Fruit fly (Drosophila melanogaster) whole organism, embryonic: Measurements from ENCODE around the gene unc-119.

Source experiments
- CG7271 ChIP-seq: fragments of 200-800 bp; sonication (Bioruptor generic); optimal IDR thresholded peaks from 2 replicates; lab custom pipeline; 2018; ENCODE audit warnings: missing biosample characterization, mild to moderate bottlenecking, missing genetic modification characterization, moderate library complexity
- CG9727 ChIP-seq: fragments of 200-800 bp; sonication (Bioruptor generic); optimal IDR thresholded peaks from 3 replicates; lab custom pipeline; 2017; ENCODE audit warnings: missing biosample characterization, mild to moderate bottlenecking, missing genetic modification characterization
- Dll ChIP-seq: fragments of 200-800 bp; sonication (Bioruptor generic); IDR thresholded peaks from 4 replicates; pipeline ENCODE4 v1.3.6; 2022; ENCODE audit warnings: missing biosample characterization, missing genetic modification characterization; ENCODE audit not compliant: partially characterized antibody
- PHDP ChIP-seq: fragments of 200-800 bp; sonication (Bioruptor generic); optimal IDR thresholded peaks from 3 replicates; lab custom pipeline; 2018; ENCODE audit warnings: missing biosample characterization, mild to moderate bottlenecking, missing genetic modification characterization, moderate library complexity
- fu2 ChIP-seq: fragments of 200-800 bp; sonication (Bioruptor generic); optimal IDR thresholded peaks from 2 replicates; lab custom pipeline; 2016; ENCODE audit warnings: missing biosample characterization, missing genetic modification characterization
- pros ChIP-seq: fragments of 200-800 bp; sonication (Bioruptor generic); optimal IDR thresholded peaks from 3 replicates; lab custom pipeline; 2019; ENCODE audit warnings: missing biosample characterization, mild to moderate bottlenecking, missing genetic modification characterization, moderate library complexity
- sna ChIP-seq: fragments of 200-800 bp; sonication (Bioruptor generic); IDR thresholded peaks from 2 replicates; pipeline ENCODE4 v1.3.6; 2022; ENCODE audit warnings: missing biosample characterization, missing genetic modification characterization; ENCODE audit not compliant: partially characterized antibody

DNA sequence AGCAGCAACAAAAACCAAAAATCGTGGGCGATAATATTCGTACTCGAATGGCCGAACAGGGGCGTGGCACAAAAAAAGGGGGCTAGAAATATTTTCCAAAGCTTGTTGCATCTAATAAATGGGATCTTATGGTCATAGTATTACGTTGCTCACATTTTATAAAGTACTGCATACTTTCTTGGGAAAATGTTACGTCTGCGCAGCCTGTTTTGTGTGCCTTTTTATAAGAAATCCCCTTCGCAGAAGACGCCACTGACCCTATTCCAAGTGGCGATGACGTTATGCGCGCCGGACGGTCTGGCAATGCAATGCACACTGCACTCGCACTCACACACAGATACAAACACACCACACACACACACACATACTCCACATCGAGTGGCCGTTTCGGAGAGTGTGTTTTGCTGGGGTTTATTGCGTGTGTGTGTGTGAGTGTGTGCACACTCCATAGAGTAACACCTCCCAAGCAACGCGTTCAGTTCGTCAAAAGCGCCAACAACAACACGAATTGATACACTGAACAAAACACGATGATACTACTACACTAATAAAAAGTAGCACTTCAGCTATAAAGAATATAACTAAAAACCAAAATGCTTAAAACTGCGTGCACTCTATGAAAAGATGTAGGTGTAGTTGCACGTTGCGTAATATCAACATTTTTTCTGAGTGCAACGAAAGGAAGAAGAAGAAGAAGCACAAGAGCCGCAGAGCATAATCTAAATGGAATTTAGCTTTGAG lies 2.2 kb upstream of the unc-119 start:
- peak; percentile 79 for TF ChIP-seq PHDP (tag; lab: Kevin White, UChicago)
- no peak for TF ChIP-seq sna
- peak; percentile 75 for TF ChIP-seq CG9727
- peak; percentile 55 for TF ChIP-seq CG7271 (tag; lab: Kevin White, UChicago)
- no peak for TF ChIP-seq Dll (GFP tag; lab: Robert Waterston, UW)
- TF ChIP-seq fu2 (GFP tag; lab: Kevin White, UChicago), result peak; percentile 18
- peak; percentile 47 for TF ChIP-seq pros (GFP tag; lab: Kevin White, UChicago)
